Fruit fly (Drosophila melanogaster) whole organism, embryonic: Measurements from ENCODE around the gene CG43078.

ENCODE experiments used
- Ada2b ChIP-seq: fragments of 200-800 bp; sonication (Bioruptor generic); IDR thresholded peaks from 2 replicates; pipeline ENCODE4 v1.3.6; 2022; ENCODE audit warnings: missing biosample characterization, missing genetic modification characterization
- Atf6 ChIP-seq: fragments of 200-800 bp; sonication (Bioruptor generic); IDR thresholded peaks from 2 replicates; pipeline ENCODE4 v1.3.6; 2022; ENCODE audit warnings: missing biosample characterization, missing genetic modification characterization
- Blimp-1 ChIP-seq: fragments of 200-800 bp; sonication (Bioruptor generic); optimal IDR thresholded peaks from 3 replicates; lab custom pipeline; 2018; ENCODE audit warnings: missing biosample characterization, missing genetic modification characterization, mild to moderate bottlenecking, moderate library complexity, missing genetic modification reagents
- CG10147 ChIP-seq: fragments of 200-800 bp; sonication (Bioruptor generic); optimal IDR thresholded peaks from 2 replicates; lab custom pipeline; 2019; ENCODE audit warnings: missing biosample characterization, mild to moderate bottlenecking, missing genetic modification characterization, moderate library complexity
- CG10462 ChIP-seq: fragments of 200-800 bp; sonication (Bioruptor generic); optimal IDR thresholded peaks from 2 replicates; lab custom pipeline; 2016; ENCODE audit warnings: missing biosample characterization, missing genetic modification characterization
- CG12155 ChIP-seq: fragments of 200-800 bp; sonication (Bioruptor generic); optimal IDR thresholded peaks from 3 replicates; lab custom pipeline; 2016; ENCODE audit warnings: missing biosample characterization, missing genetic modification characterization
- CG13296 ChIP-seq: fragments of 200-800 bp; sonication (Bioruptor generic); optimal IDR thresholded peaks from 3 replicates; lab custom pipeline; 2018; ENCODE audit warnings: missing biosample characterization, mild to moderate bottlenecking, missing genetic modification characterization
- CG14441 ChIP-seq: fragments of 200-800 bp; sonication (Bioruptor generic); IDR thresholded peaks from 2 replicates; pipeline ENCODE4 v1.3.6; 2022; ENCODE audit warnings: missing biosample characterization, missing genetic modification characterization
- CG14860 ChIP-seq: fragments of 200-800 bp; sonication (Bioruptor generic); IDR thresholded peaks from 3 replicates; pipeline ENCODE4 v1.3.6; 2022; ENCODE audit warnings: missing biosample characterization, missing genetic modification characterization; ENCODE audit not compliant: partially characterized antibody
- CG15514 ChIP-seq: fragments of 200-800 bp; sonication (Bioruptor generic); optimal IDR thresholded peaks from 3 replicates; lab custom pipeline; 2017; ENCODE audit warnings: missing biosample characterization, missing genetic modification characterization, mild to moderate bottlenecking, moderate library complexity, missing genetic modification reagents
- CG1602 ChIP-seq: fragments of 200-800 bp; sonication (Bioruptor generic); optimal IDR thresholded peaks from 3 replicates; lab custom pipeline; 2016; ENCODE audit warnings: missing biosample characterization, missing genetic modification characterization
- CG17328 ChIP-seq: fragments of 200-800 bp; sonication (Bioruptor generic); IDR thresholded peaks from 2 replicates; pipeline ENCODE4 v1.3.6; 2022; ENCODE audit warnings: missing biosample characterization, missing genetic modification characterization
- CG17912 ChIP-seq: fragments of 200-800 bp; sonication (Bioruptor generic); optimal IDR thresholded peaks from 2 replicates; lab custom pipeline; 2018; ENCODE audit warnings: missing biosample characterization, mild to moderate bottlenecking, missing genetic modification characterization
- CG18599 ChIP-seq: fragments of 200-800 bp; sonication (Bioruptor generic); optimal IDR thresholded peaks from 3 replicates; lab custom pipeline; 2017; ENCODE audit warnings: missing biosample characterization, missing genetic modification characterization, mild to moderate bottlenecking, moderate library complexity, missing genetic modification reagents
- CG2120 ChIP-seq: fragments of 200-800 bp; sonication (Bioruptor generic); optimal IDR thresholded peaks from 3 replicates; lab custom pipeline; 2016; ENCODE audit warnings: missing biosample characterization, missing genetic modification characterization
- CG2199 ChIP-seq: fragments of 200-800 bp; sonication (Bioruptor generic); IDR thresholded peaks from 3 replicates; pipeline ENCODE4 v1.3.6; 2022; ENCODE audit warnings: missing biosample characterization, missing genetic modification characterization
- CG4328 ChIP-seq: fragments of 200-800 bp; sonication (Bioruptor generic); optimal IDR thresholded peaks from 3 replicates; lab custom pipeline; 2017; ENCODE audit warnings: missing biosample characterization, missing genetic modification reagents, missing genetic modification characterization
- CG6654 ChIP-seq: fragments of 200-800 bp; sonication (Bioruptor generic); optimal IDR thresholded peaks from 2 replicates; lab custom pipeline; 2017; ENCODE audit warnings: missing biosample characterization, mild to moderate bottlenecking, missing genetic modification characterization
- CG9727 ChIP-seq: fragments of 200-800 bp; sonication (Bioruptor generic); optimal IDR thresholded peaks from 3 replicates; lab custom pipeline; 2017; ENCODE audit warnings: missing biosample characterization, mild to moderate bottlenecking, missing genetic modification characterization
- CG9797 ChIP-seq: fragments of 200-800 bp; sonication (Bioruptor generic); optimal IDR thresholded peaks from 3 replicates; lab custom pipeline; 2018; ENCODE audit warnings: missing biosample characterization, mild to moderate bottlenecking, missing genetic modification characterization
- CG9932 ChIP-seq: fragments of 200-800 bp; sonication (Bioruptor generic); IDR thresholded peaks from 2 replicates; pipeline ENCODE4 v1.3.6; 2022; ENCODE audit warnings: missing biosample characterization, missing genetic modification characterization
- CTCF ChIP-seq: fragments of 200-800 bp; sonication (Bioruptor generic); optimal IDR thresholded peaks from 2 replicates; lab custom pipeline; 2017; ENCODE audit warnings: missing biosample characterization, mild to moderate bottlenecking, missing genetic modification characterization, moderate library complexity
- Dip2 ChIP-seq: fragments of 200-800 bp; sonication (Bioruptor generic); IDR thresholded peaks from 2 replicates; pipeline ENCODE4 v1.3.6; 2022; ENCODE audit warnings: missing biosample characterization, missing genetic modification characterization
- Gug ChIP-seq: fragments of 200-800 bp; sonication (Bioruptor generic); IDR thresholded peaks from 4 replicates; pipeline ENCODE4 v1.3.6; 2022; ENCODE audit warnings: missing biosample characterization, missing genetic modification characterization
- HmgD ChIP-seq: fragments of 200-800 bp; sonication (Bioruptor generic); optimal IDR thresholded peaks from 3 replicates; lab custom pipeline; 2016; ENCODE audit warnings: missing biosample characterization, missing genetic modification characterization
- Meics ChIP-seq: fragments of 200-800 bp; sonication (Bioruptor generic); optimal IDR thresholded peaks from 2 replicates; lab custom pipeline; 2017; ENCODE audit warnings: missing biosample characterization, mild to moderate bottlenecking, missing genetic modification characterization
- Rfx ChIP-seq: fragments of 200-800 bp; sonication (Bioruptor generic); IDR thresholded peaks from 2 replicates; pipeline ENCODE4 v1.3.6; 2022; ENCODE audit warnings: missing biosample characterization, missing genetic modification characterization
- Rx ChIP-seq: fragments of 200-800 bp; sonication (Bioruptor generic); IDR thresholded peaks from 2 replicates; pipeline ENCODE4 v1.3.6; 2022; ENCODE audit warnings: missing biosample characterization, missing genetic modification characterization
- Ssrp ChIP-seq: fragments of 200-800 bp; sonication (Bioruptor generic); optimal IDR thresholded peaks from 2 replicates; lab custom pipeline; 2018; ENCODE audit warnings: missing biosample characterization, mild to moderate bottlenecking, missing genetic modification characterization, moderate library complexity
- Taf1 ChIP-seq: fragments of 200-800 bp; sonication (Bioruptor generic); IDR thresholded peaks from 2 replicates; pipeline ENCODE4 v1.3.6; 2022; ENCODE audit warnings: missing biosample characterization, missing genetic modification characterization
- Xbp1 ChIP-seq: fragments of 200-800 bp; sonication (Bioruptor generic); optimal IDR thresholded peaks from 3 replicates; lab custom pipeline; 2016; ENCODE audit warnings: missing biosample characterization, mild to moderate bottlenecking, missing genetic modification characterization
- YL-1 ChIP-seq: fragments of 200-800 bp; sonication (Bioruptor generic); optimal IDR thresholded peaks from 3 replicates; lab custom pipeline; 2017; ENCODE audit warnings: missing biosample characterization, mild to moderate bottlenecking, missing genetic modification characterization
- bowl ChIP-seq: fragments of 200-800 bp; sonication (Bioruptor generic); IDR thresholded peaks from 2 replicates; pipeline ENCODE4 v1.3.6; 2022; ENCODE audit warnings: missing biosample characterization, missing genetic modification characterization
- cad ChIP-seq: fragments of >200 bp; optimal IDR thresholded peaks from 2 replicates; lab custom pipeline; 2017; ENCODE audit warnings: missing biosample characterization, missing genetic modification characterization
- crc ChIP-seq: fragments of 200-800 bp; sonication (Bioruptor generic); optimal IDR thresholded peaks from 2 replicates; lab custom pipeline; 2016; ENCODE audit warnings: missing biosample characterization, missing genetic modification characterization
- da ChIP-seq: fragments of 200-800 bp; sonication (Bioruptor generic); optimal IDR thresholded peaks from 2 replicates; lab custom pipeline; 2016; ENCODE audit warnings: missing biosample characterization, missing genetic modification characterization
- fru ChIP-seq: fragments of >200 bp; optimal IDR thresholded peaks from 2 replicates; lab custom pipeline; 2017
- gt ChIP-seq: fragments of 200-800 bp; sonication (Bioruptor generic); IDR thresholded peaks from 2 replicates; pipeline ENCODE4 v1.3.6; 2022; ENCODE audit warnings: missing biosample characterization, missing genetic modification characterization
- klu ChIP-seq: fragments of 200-800 bp; sonication (Bioruptor generic); IDR thresholded peaks from 2 replicates; pipeline ENCODE4 v1.3.6; 2022; ENCODE audit warnings: missing biosample characterization, missing genetic modification characterization
- kni ChIP-seq: fragments of 200-800 bp; sonication (Bioruptor generic); optimal IDR thresholded peaks from 3 replicates; lab custom pipeline; 2017; ENCODE audit warnings: mild to moderate bottlenecking, missing biosample characterization, missing genetic modification reagents, missing genetic modification characterization
- mam ChIP-seq: fragments of 200-800 bp; sonication (Bioruptor generic); optimal IDR thresholded peaks from 3 replicates; lab custom pipeline; 2016; ENCODE audit warnings: missing biosample characterization, missing genetic modification characterization
- mirr ChIP-seq: fragments of 200-800 bp; sonication (Bioruptor generic); optimal IDR thresholded peaks from 3 replicates; lab custom pipeline; 2018; ENCODE audit warnings: missing biosample characterization, mild to moderate bottlenecking, missing genetic modification characterization
- nerfin-1 ChIP-seq: fragments of 200-800 bp; sonication (Bioruptor generic); optimal IDR thresholded peaks from 3 replicates; lab custom pipeline; 2019; ENCODE audit warnings: missing biosample characterization, mild to moderate bottlenecking, missing genetic modification characterization, moderate library complexity
- repo ChIP-seq: fragments of 200-800 bp; sonication (Bioruptor generic); optimal IDR thresholded peaks from 2 replicates; lab custom pipeline; 2016; ENCODE audit warnings: missing biosample characterization, missing genetic modification characterization
- seq ChIP-seq: fragments of 200-800 bp; sonication (Bioruptor generic); IDR thresholded peaks from 2 replicates; pipeline ENCODE4 v1.3.6; 2022; ENCODE audit warnings: missing biosample characterization, missing genetic modification characterization
- sim ChIP-seq: fragments of 200-800 bp; sonication (Bioruptor generic); IDR thresholded peaks from 2 replicates; pipeline ENCODE4 v1.3.6; 2022; ENCODE audit warnings: missing biosample characterization, missing genetic modification characterization
- slou ChIP-seq: fragments of 200-800 bp; sonication (Bioruptor generic); optimal IDR thresholded peaks from 3 replicates; lab custom pipeline; 2016; ENCODE audit warnings: missing biosample characterization, missing genetic modification characterization
- slp2 ChIP-seq: fragments of 200-800 bp; sonication (Bioruptor generic); optimal IDR thresholded peaks from 2 replicates; lab custom pipeline; 2016; ENCODE audit warnings: missing biosample characterization, missing genetic modification characterization
- tna ChIP-seq: fragments of 200-800 bp; sonication (Bioruptor generic); IDR thresholded peaks from 2 replicates; pipeline ENCODE4 v1.3.6; 2022; ENCODE audit warnings: missing biosample characterization, missing genetic modification characterization; ENCODE audit not compliant: partially characterized antibody
- toy ChIP-seq: fragments of 200-800 bp; sonication (Bioruptor generic); IDR thresholded peaks from 2 replicates; pipeline ENCODE4 v1.3.6; 2022; ENCODE audit warnings: missing biosample characterization, missing genetic modification characterization
- vfl ChIP-seq: fragments of 200-800 bp; sonication (Bioruptor generic); optimal IDR thresholded peaks from 2 replicates; lab custom pipeline; 2016; ENCODE audit warnings: missing biosample characterization, missing genetic modification characterization
- wdn ChIP-seq: fragments of 200-800 bp; sonication (Bioruptor generic); IDR thresholded peaks from 2 replicates; pipeline ENCODE4 v1.3.6; 2022; ENCODE audit warnings: missing biosample characterization, missing genetic modification characterization

Gene CG43078

DNA sequence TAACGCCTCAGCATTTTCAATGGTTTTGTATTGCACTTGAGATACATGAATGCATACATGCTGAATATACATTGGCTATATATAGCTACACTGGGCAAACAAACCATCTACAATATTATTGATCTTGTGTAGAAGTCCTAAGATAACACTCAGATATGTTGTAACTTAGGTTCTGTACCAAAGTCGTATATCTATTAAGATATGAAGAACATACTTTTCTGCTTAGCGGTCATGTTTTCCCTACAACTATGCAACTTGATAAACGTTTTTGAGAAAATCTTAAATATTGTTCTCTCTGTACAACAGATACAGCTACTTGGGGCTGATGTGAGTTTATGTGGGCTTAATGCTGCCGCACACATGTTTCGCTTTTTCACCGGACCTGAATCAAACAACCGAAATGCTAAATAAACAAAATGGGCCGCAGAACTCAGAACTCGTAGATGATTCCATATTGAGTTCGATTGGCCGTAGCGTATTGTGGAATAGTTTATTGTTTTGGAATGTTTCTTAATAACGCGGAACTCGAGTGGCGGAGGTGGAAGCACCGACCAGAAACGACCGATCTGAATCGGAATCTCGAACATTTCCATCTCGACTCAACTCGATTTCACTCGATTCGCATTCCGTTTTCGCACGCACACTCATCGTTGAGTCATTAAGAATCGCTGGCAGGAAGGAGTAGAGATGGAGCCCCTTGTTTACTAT lies 27.3 kb upstream of the CG43078 start (continued):
- TF ChIP-seq CG10462: peak; percentile 20
- TF ChIP-seq repo (GFP tag; lab: Kevin White, UChicago): peak; percentile 3
- peak; percentile 13; the same call in 1 of the 2 replicates for TF ChIP-seq CG17328 (GFP tag; lab: Robert Waterston, UW)
- TF ChIP-seq crc: no peak
- TF ChIP-seq gt (GFP tag; lab: Robert Waterston, UW): no peak
- peak; percentile 15 for TF ChIP-seq CG10147
- no peak for TF ChIP-seq HmgD (GFP tag; lab: Kevin White, UChicago)
- TF ChIP-seq mirr: peak; percentile 5
- peak; percentile 55; the same call in 1 of the 2 replicates for TF ChIP-seq Rfx (GFP tag; lab: Robert Waterston, UW)
- no peak for TF ChIP-seq CTCF (GFP tag; lab: Kevin White, UChicago)
- TF ChIP-seq CG9797 (GFP tag; lab: Kevin White, UChicago): no peak
- TF ChIP-seq CG1602 (GFP tag; lab: Kevin White, UChicago): peak; percentile 37
- no peak for TF ChIP-seq Taf1 (GFP tag; lab: Robert Waterston, UW)
- TF ChIP-seq CG6654 (GFP tag; lab: Kevin White, UChicago): no peak
- no peak for TF ChIP-seq wdn (GFP tag; lab: Robert Waterston, UW)
- TF ChIP-seq bowl (GFP tag; lab: Robert Waterston, UW): no peak
- no peak for TF ChIP-seq cad (GFP tag; lab: Kevin White, UChicago)
- no peak for TF ChIP-seq Gug (GFP tag; lab: Robert Waterston, UW)
- TF ChIP-seq sim (GFP tag; lab: Robert Waterston, UW): peak; percentile 37; the same call in 1 of the 2 replicates
- no peak for TF ChIP-seq da (GFP tag; lab: Kevin White, UChicago)
- TF ChIP-seq slou (GFP tag; lab: Kevin White, UChicago): no peak
- TF ChIP-seq Ssrp (tag; lab: Kevin White, UChicago): peak; percentile 38
- no peak for TF ChIP-seq vfl (GFP tag; lab: Kevin White, UChicago)
- peak; percentile 31 for TF ChIP-seq nerfin-1 (tag; lab: Kevin White, UChicago)
- TF ChIP-seq Xbp1 (GFP tag; lab: Kevin White, UChicago): peak; percentile 38
- TF ChIP-seq Blimp-1: peak; percentile 73
- TF ChIP-seq CG15514: peak; percentile 7
- TF ChIP-seq Dip2 (GFP tag; lab: Robert Waterston, UW): no peak
- TF ChIP-seq CG13296: peak; percentile 11
- peak; percentile 31 for TF ChIP-seq mam (GFP tag; lab: Kevin White, UChicago)
- TF ChIP-seq CG17912 (GFP tag; lab: Kevin White, UChicago): no peak
- TF ChIP-seq CG14860 (GFP tag; lab: Robert Waterston, UW): no peak
- no peak for TF ChIP-seq CG9932
- peak; percentile 44 for TF ChIP-seq CG4328
- TF ChIP-seq CG14441 (GFP tag; lab: Robert Waterston, UW): peak; percentile 12; the same call in 1 of the 2 replicates
- peak; percentile 26 for TF ChIP-seq slp2 (GFP tag; lab: Kevin White, UChicago)
- no peak for TF ChIP-seq toy (GFP tag; lab: Robert Waterston, UW)
- no peak; the same call in 1 of the 2 replicates for TF ChIP-seq Atf6 (GFP tag; lab: Robert Waterston, UW)
- no peak for TF ChIP-seq Ada2b (GFP tag; lab: Robert Waterston, UW)
- TF ChIP-seq fru (lab: Kevin White, UChicago): no peak
- peak; percentile 22 for TF ChIP-seq Meics (GFP tag; lab: Kevin White, UChicago)
- no peak for TF ChIP-seq CG12155 (GFP tag; lab: Kevin White, UChicago)
- peak; percentile 63 for TF ChIP-seq CG9727
- no peak for TF ChIP-seq YL-1 (GFP tag; lab: Kevin White, UChicago)
- no peak for TF ChIP-seq Rx (GFP tag; lab: Robert Waterston, UW)
- TF ChIP-seq CG2120 (GFP tag; lab: Kevin White, UChicago): no peak
- no peak; the same call in 1 of the 2 replicates for TF ChIP-seq klu
- TF ChIP-seq kni (GFP tag; lab: Kevin White, UChicago): peak; percentile 6
- TF ChIP-seq tna (GFP tag; lab: Robert Waterston, UW): no peak
- peak; percentile 57 for TF ChIP-seq seq (GFP tag; lab: Robert Waterston, UW)
- TF ChIP-seq CG2199 (GFP tag; lab: Robert Waterston, UW): peak; percentile 11; the same call in 1 of the 3 replicates
- peak; percentile 61 for TF ChIP-seq CG18599
